Worm (Caenorhabditis elegans): ENCODE measurements around the gene srx-44.

The srx-44 gene

DNA sequence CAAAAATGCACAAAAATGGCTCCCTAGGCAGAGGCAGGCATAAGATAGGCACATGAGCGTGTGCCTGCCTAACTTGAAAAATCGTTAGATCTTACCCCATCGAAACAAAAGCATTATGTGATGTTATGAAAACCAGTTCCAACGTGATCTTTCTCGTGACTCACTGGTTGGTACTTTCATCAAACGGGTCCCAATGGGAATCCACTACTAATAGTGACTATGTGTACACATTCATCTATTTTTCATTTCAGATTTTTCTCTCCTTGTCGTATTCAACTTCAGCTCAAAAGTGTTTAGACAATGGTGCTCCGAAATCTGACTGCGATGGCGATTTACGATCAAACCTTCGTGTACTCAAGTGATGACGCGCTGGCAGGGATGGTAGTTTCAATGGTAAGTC, 2.5 kb upstream of the srx-44 start, which contains the start of gene srx-43 (continued):
- TF ChIP-seq let-607 (tag; optimal IDR thresholded peaks at IDR 0.05) (no peak), mel-28 (tag; optimal IDR thresholded peaks at IDR 0.05; ENCODE audit: borderline replicate concordance) (no peak), hsf-1 (GFP tag; IDR thresholded peaks at IDR 0.05) (no peak)

DNA sequence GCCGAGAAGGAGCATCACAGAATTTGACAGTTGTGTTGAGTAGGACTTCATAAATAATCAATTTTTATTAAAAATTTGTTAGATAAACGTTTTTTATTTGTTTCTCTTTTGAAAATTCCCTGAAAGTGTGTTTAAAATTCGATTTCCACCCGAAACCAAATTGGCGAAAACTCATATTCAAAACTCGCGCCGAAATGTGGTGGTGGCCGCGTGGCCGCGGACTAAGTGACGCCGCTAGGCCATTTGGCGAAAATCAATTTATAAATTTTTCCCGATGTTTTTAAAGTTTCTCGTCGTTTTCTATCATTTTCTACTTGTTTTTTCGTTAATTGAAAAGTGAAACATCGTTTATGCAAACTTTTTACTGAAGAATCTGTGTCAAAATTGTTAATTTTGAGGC, 2.5 kb downstream of the srx-44 start:
- TF ChIP-seq F10E7.11 (tag; optimal IDR thresholded peaks at IDR 0.05), result no peak
- TF ChIP-seq dox-1 (GFP tag; IDR thresholded peaks at IDR 0.05), result 0 out of 2 replicates have a peak, but pooled peaks have one; percentile 26
- peak; percentile 16 for TF ChIP-seq lsl-1 (GFP tag; optimal IDR thresholded peaks at IDR 0.05)
- TF ChIP-seq ceh-27 (GFP tag; optimal IDR thresholded peaks at IDR 0.05), result peak; percentile 62
- peak; percentile 59 for TF ChIP-seq efl-1 (GFP tag; optimal IDR thresholded peaks at IDR 0.05)
- peak; percentile 47 for TF ChIP-seq ZK185.1 (tag; optimal IDR thresholded peaks at IDR 0.05; ENCODE audit: poor library complexity, severe bottlenecking)
- TF ChIP-seq dpl-1 (GFP tag; optimal IDR thresholded peaks at IDR 0.05), result peak; percentile 59
- 0 out of 2 replicates have a peak, but pooled peaks have one; percentile 25 for TF ChIP-seq egl-44 (GFP tag; IDR thresholded peaks at IDR 0.05)
- no peak for TF ChIP-seq hsf-1 (GFP tag; IDR thresholded peaks at IDR 0.05)
- TF ChIP-seq lin-54 (GFP tag; optimal IDR thresholded peaks at IDR 0.05), result peak; percentile 90

DNA sequence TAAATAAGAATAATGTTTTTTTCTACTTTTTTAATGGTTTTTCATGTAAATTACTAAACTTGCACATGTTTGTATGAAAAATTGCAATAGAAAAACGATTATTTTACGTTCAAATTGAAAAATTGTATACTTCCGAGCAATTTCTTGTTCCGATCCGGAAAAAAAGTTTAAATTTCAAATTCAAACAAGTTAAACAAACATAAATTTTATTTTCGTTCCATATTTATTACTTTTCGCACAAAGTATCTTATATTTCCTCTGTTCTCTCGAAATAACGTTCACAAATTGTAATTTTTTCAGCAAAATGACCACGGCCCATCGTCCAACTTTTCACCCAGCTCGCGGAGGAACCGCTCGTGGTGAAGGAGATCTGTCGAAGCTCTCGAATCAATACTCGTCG, 2.9 kb downstream of the srx-44 start, which contains the start of gene cwc-15:
Gene cwc-15, plus strand, starts transcription at position 301 of the 400 bp plus-strand sequence.
- TF ChIP-seq lsl-1 (GFP tag; optimal IDR thresholded peaks at IDR 0.05) (no peak), die-1 (tag; optimal IDR thresholded peaks at IDR 0.05) (no peak), tbp1 (GFP tag; optimal IDR thresholded peaks at IDR 0.05) (no peak), akir-1 (GFP tag; optimal IDR thresholded peaks at IDR 0.05) (no peak), attf-3 (GFP tag; conservative IDR thresholded peaks at IDR 0.05) (no peak), rec-8 (tag; optimal IDR thresholded peaks at IDR 0.05) (no peak), C17E4.6 (GFP tag; IDR thresholded peaks at IDR 0.05) (no peak), lsy-27 (tag; optimal IDR thresholded peaks at IDR 0.05; ENCODE audit: borderline replicate concordance, insufficient read depth) (no peak), T07F8.4 (tag; optimal IDR thresholded peaks at IDR 0.05) (no peak), F37B4.10 (GFP tag; IDR thresholded peaks at IDR 0.05) (no peak), mes-4 (tag; optimal IDR thresholded peaks at IDR 0.05) (no peak)

DNA sequence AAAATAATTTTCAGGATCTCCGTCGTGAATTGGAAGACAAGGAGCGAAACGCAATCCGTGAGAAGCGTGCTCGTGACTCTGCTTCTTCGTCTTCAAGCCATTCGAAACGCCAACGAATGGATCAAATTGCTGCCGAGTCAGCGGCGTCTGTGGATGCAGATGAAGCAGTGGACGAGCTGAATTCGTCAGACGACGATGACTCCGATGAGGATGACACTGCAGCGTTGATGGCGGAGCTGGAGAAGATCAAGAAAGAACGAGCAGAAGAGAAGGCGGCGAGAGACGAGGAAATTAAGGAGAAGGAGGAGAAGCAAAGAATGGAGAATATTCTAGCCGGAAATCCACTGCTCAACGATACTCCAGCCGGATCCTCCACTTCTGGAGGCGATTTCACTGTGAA, 3.4 kb downstream of the srx-44 start:
- TF ChIP-seq ztf-25 (GFP tag; IDR thresholded peaks at IDR 0.05), result no peak
- TF ChIP-seq zfh-2 (GFP tag; conservative IDR thresholded peaks at IDR 0.05), result peak; percentile 79
- no peak for TF ChIP-seq snpc-3.4 (tag; optimal IDR thresholded peaks at IDR 0.05)

DNA sequence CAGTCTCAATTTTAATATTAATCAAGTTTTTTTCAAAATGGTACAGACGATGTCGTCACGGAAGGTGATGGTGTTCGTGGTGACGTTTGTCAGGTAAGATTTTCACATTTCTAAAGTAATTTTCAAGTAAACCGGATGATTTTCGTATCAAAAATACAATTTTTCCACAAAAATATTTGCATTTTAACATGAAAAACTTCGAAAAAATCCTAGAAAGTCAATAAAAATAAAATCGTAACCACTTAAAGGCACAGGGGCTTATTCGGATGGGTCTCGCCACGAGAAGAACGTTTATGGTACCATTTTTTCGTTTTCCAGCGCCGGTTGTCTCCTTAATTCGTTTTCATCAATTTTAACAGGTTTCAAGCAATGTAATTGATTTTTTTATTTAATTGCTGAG, 4.2 kb downstream of the srx-44 start, which contains the start of gene T10C6.6:
Gene T10C6.6, plus strand, starts transcription at position 27 of the 400 bp plus-strand sequence.
- no peak for TF ChIP-seq bed-1 (GFP tag; IDR thresholded peaks at IDR 0.05)
- TF ChIP-seq let-526 (GFP tag; IDR thresholded peaks at IDR 0.05), result no peak
- TF ChIP-seq ceh-27 (GFP tag; optimal IDR thresholded peaks at IDR 0.05), result no peak
- TF ChIP-seq gei-17 (GFP tag; optimal IDR thresholded peaks at IDR 0.05), result no peak
- TF ChIP-seq sea-2 (GFP tag; IDR thresholded peaks at IDR 0.05), result no peak
- no peak for TF ChIP-seq hrde-1 (tag; optimal IDR thresholded peaks at IDR 0.05; ENCODE audit: borderline replicate concordance)
- no peak for TF ChIP-seq rpc-1 (optimal IDR thresholded peaks at IDR 0.05)
- no peak for TF ChIP-seq rpc-1 (tag; optimal IDR thresholded peaks at IDR 0.05)
- TF ChIP-seq T07F8.4 (tag; optimal IDR thresholded peaks at IDR 0.05), result no peak
- no peak for TF ChIP-seq Y67H2A.10 (GFP tag; conservative IDR thresholded peaks at IDR 0.05)
- TF ChIP-seq K11D2.4 (GFP tag; IDR thresholded peaks at IDR 0.05), result no peak
- TF ChIP-seq ama-1 (optimal IDR thresholded peaks at IDR 0.05), result no peak
- no peak for TF ChIP-seq ama-1 (GFP tag; optimal IDR thresholded peaks at IDR 0.05)
- no peak for TF ChIP-seq athp-1 (tag; optimal IDR thresholded peaks at IDR 0.05)
- TF ChIP-seq ccch-3 (GFP tag; optimal IDR thresholded peaks at IDR 0.05), result no peak
- TF ChIP-seq sptf-2 (GFP tag; optimal IDR thresholded peaks at IDR 0.05), result no peak
- peak; percentile 56 for TF ChIP-seq D2030.7 (GFP tag; IDR thresholded peaks at IDR 0.05)
- peak; percentile 38 for TF ChIP-seq ceh-79 (tag; optimal IDR thresholded peaks at IDR 0.05)
- no peak for TF ChIP-seq snpc-4 (GFP tag; optimal IDR thresholded peaks at IDR 0.05)
- peak in 2 of 4 experiments; percentile 24 to 35 for TF ChIP-seq snpc-4 (tag; optimal IDR thresholded peaks at IDR 0.05)
